Worm (Caenorhabditis elegans) whole organism, mixed stage, embryonic: ENCODE measurements around the gene sre-35.

Experiments used
- M03D4.4 ChIP-seq: sonication (generic microtip); optimal IDR thresholded peaks from 2 replicates; lab custom pipeline; 2017; ENCODE audit warnings: mild to moderate bottlenecking, missing genetic modification characterization, missing compliant biosample characterization
- bed-3 ChIP-seq: fragments of 200-800 bp; sonication (Bioruptor generic); optimal IDR thresholded peaks from 3 replicates; lab custom pipeline; 2018; ENCODE audit warnings: mild to moderate bottlenecking, missing genetic modification characterization, moderate library complexity, missing compliant biosample characterization
- blmp-1 ChIP-seq: fragments of 150-350 bp; optimal IDR thresholded peaks from 2 replicates; lab custom pipeline; 2014; ENCODE audit warnings: missing biosample characterization, missing genetic modification characterization
- ceh-39 ChIP-seq: fragments of 150-350 bp; optimal IDR thresholded peaks from 2 replicates; lab custom pipeline; 2014; ENCODE audit warnings: missing biosample characterization, missing genetic modification characterization
- ceh-43 ChIP-seq: fragments of 200-800 bp; sonication (Bioruptor generic); optimal IDR thresholded peaks from 2 replicates; lab custom pipeline; 2018; ENCODE audit warnings: mild to moderate bottlenecking, missing genetic modification characterization, moderate library complexity, missing compliant biosample characterization
- ceh-83 ChIP-seq: fragments of 200-800 bp; sonication (Bioruptor generic); optimal IDR thresholded peaks from 2 replicates; lab custom pipeline; 2018; ENCODE audit warnings: mild to moderate bottlenecking, missing genetic modification characterization, missing compliant biosample characterization
- ces-1 ChIP-seq: fragments of 150-350 bp; optimal IDR thresholded peaks from 2 replicates; lab custom pipeline; 2014; ENCODE audit warnings: missing biosample characterization, missing genetic modification reagents, missing genetic modification characterization
- cnd-1 ChIP-seq: fragments of 200-800 bp; sonication (Bioruptor generic); optimal IDR thresholded peaks from 2 replicates; lab custom pipeline; 2018; ENCODE audit warnings: mild to moderate bottlenecking, missing genetic modification characterization, missing compliant biosample characterization
- drap-1 ChIP-seq: fragments of 200-800 bp; sonication (Bioruptor generic); optimal IDR thresholded peaks from 3 replicates; lab custom pipeline; 2018; ENCODE audit warnings: mild to moderate bottlenecking, missing genetic modification characterization, missing compliant biosample characterization
- elt-1 ChIP-seq: sonication (generic microtip); optimal IDR thresholded peaks from 2 replicates; lab custom pipeline; 2017; ENCODE audit warnings: missing genetic modification characterization, mild to moderate bottlenecking, missing compliant biosample characterization, antibody characterized with exemption, moderate library complexity, borderline replicate concordance; ENCODE audit not compliant: insufficient read depth
- elt-3 ChIP-seq: fragments of 150-350 bp; optimal IDR thresholded peaks from 2 replicates; lab custom pipeline; 2014; ENCODE audit warnings: missing biosample characterization, missing genetic modification characterization
- flh-1 ChIP-seq: fragments of 200-800 bp; sonication (Bioruptor generic); optimal IDR thresholded peaks from 2 replicates; lab custom pipeline; 2018; ENCODE audit warnings: mild to moderate bottlenecking, missing genetic modification characterization, moderate library complexity, missing compliant biosample characterization
- ham-2 ChIP-seq: fragments of 200-800 bp; sonication (Bioruptor generic); optimal IDR thresholded peaks from 2 replicates; lab custom pipeline; 2018; ENCODE audit warnings: mild to moderate bottlenecking, missing genetic modification characterization, missing compliant biosample characterization
- hlh-1 ChIP-seq: fragments of 150-350 bp; optimal IDR thresholded peaks from 2 replicates; lab custom pipeline; 2014; ENCODE audit warnings: missing biosample characterization, missing genetic modification reagents, missing genetic modification characterization
- lin-13 ChIP-seq: fragments of 150-350 bp; optimal IDR thresholded peaks from 2 replicates; lab custom pipeline; 2014; ENCODE audit warnings: missing biosample characterization, missing genetic modification characterization
- lin-32 ChIP-seq: fragments of 200-800 bp; sonication (Bioruptor generic); optimal IDR thresholded peaks from 2 replicates; lab custom pipeline; 2018; ENCODE audit warnings: mild to moderate bottlenecking, missing genetic modification characterization, missing compliant biosample characterization
- lsy-2 ChIP-seq: fragments of 150-350 bp; optimal IDR thresholded peaks from 2 replicates; lab custom pipeline; 2014; ENCODE audit warnings: missing biosample characterization, missing genetic modification characterization
- mab-5 ChIP-seq: fragments of 150-350 bp; optimal IDR thresholded peaks from 2 replicates; lab custom pipeline; 2014; ENCODE audit warnings: missing biosample characterization, missing genetic modification characterization
- mep-1 ChIP-seq: fragments of 150-350 bp; optimal IDR thresholded peaks from 2 replicates; lab custom pipeline; 2017; ENCODE audit warnings: missing biosample characterization, missing genetic modification reagents, missing genetic modification characterization, inconsistent platforms
- mls-2 ChIP-seq: sonication (generic microtip); optimal IDR thresholded peaks from 2 replicates; lab custom pipeline; 2016; ENCODE audit warnings: mild to moderate bottlenecking, missing genetic modification characterization, moderate library complexity, missing compliant biosample characterization
- nhr-12 ChIP-seq: fragments of 150-350 bp; optimal IDR thresholded peaks from 2 replicates; lab custom pipeline; 2014; ENCODE audit warnings: missing biosample characterization, missing genetic modification characterization
- nhr-2 ChIP-seq: fragments of 150-350 bp; optimal IDR thresholded peaks from 2 replicates; lab custom pipeline; 2014; ENCODE audit warnings: missing biosample characterization, missing genetic modification characterization
- nhr-237 ChIP-seq: fragments of 150-350 bp; optimal IDR thresholded peaks from 2 replicates; lab custom pipeline; 2014; ENCODE audit warnings: missing biosample characterization, missing genetic modification characterization
- nhr-28 ChIP-seq: fragments of 150-350 bp; optimal IDR thresholded peaks from 2 replicates; lab custom pipeline; 2014; ENCODE audit warnings: missing biosample characterization, missing genetic modification characterization
- nhr-76 ChIP-seq: sonication (generic microtip); optimal IDR thresholded peaks from 2 replicates; lab custom pipeline; 2017; ENCODE audit warnings: missing biosample characterization, missing genetic modification characterization
- pha-4 ChIP-seq: fragments of 150-350 bp; optimal IDR thresholded peaks from 2 replicates; lab custom pipeline; 2018; ENCODE audit warnings: missing biosample characterization, missing genetic modification reagents, missing genetic modification characterization
- sem-2 ChIP-seq: fragments of 200-800 bp; sonication (Bioruptor generic); optimal IDR thresholded peaks from 2 replicates; lab custom pipeline; 2018; ENCODE audit warnings: mild to moderate bottlenecking, missing genetic modification characterization, missing compliant biosample characterization
- snpc-4 ChIP-seq: fragments of 150-350 bp; optimal IDR thresholded peaks from 2 replicates; lab custom pipeline; 2014; ENCODE audit warnings: missing biosample characterization, missing genetic modification characterization
- sptf-1 ChIP-seq: sonication (generic microtip); optimal IDR thresholded peaks from 2 replicates; lab custom pipeline; 2017; ENCODE audit warnings: mild to moderate bottlenecking, missing genetic modification characterization, moderate library complexity, missing compliant biosample characterization
- tbx-8 ChIP-seq: fragments of 200-800 bp; sonication (Bioruptor generic); optimal IDR thresholded peaks from 2 replicates; lab custom pipeline; 2018; ENCODE audit warnings: mild to moderate bottlenecking, missing genetic modification characterization, moderate library complexity, missing compliant biosample characterization
- unc-120 ChIP-seq: sonication (generic microtip); optimal IDR thresholded peaks from 2 replicates; lab custom pipeline; 2017; ENCODE audit warnings: missing genetic modification characterization, missing compliant biosample characterization; ENCODE audit not compliant: poor library complexity, severe bottlenecking
- unc-62 ChIP-seq: fragments of 150-350 bp; optimal IDR thresholded peaks from 2 replicates; lab custom pipeline; 2014; ENCODE audit warnings: missing biosample characterization, missing genetic modification reagents, missing genetic modification characterization
- zip-8 ChIP-seq: fragments of 150-350 bp; optimal IDR thresholded peaks from 2 replicates; lab custom pipeline; 2014; ENCODE audit warnings: missing biosample characterization, missing genetic modification characterization
- ztf-11 ChIP-seq: fragments of 150-350 bp; optimal IDR thresholded peaks from 2 replicates; lab custom pipeline; 2014; ENCODE audit warnings: missing biosample characterization, missing genetic modification characterization

sre-35 gene

ce11 chrII:12420486-12420885 lies 32.2 kb downstream of the sre-35 start, which contains the start of gene sre-26:
sre-26 (minus strand) TSS chrII:12420586.
- TF ChIP-seq hlh-1: no peak
- TF ChIP-seq ham-2 (GFP tag; lab: Kevin White, UChicago): no peak
- TF ChIP-seq nhr-12: no peak
- no peak for TF ChIP-seq lin-32 (GFP tag; lab: Kevin White, UChicago)
- no peak for TF ChIP-seq zip-8
- no peak for TF ChIP-seq flh-1 (GFP tag; lab: Kevin White, UChicago)
- no peak for TF ChIP-seq unc-120
- no peak for TF ChIP-seq mab-5 (tag; lab: Kevin White, UChicago)
- TF ChIP-seq mls-2: no peak
- TF ChIP-seq drap-1 (GFP tag; lab: Kevin White, UChicago): no peak
- no peak for TF ChIP-seq ztf-11 (tag; lab: Kevin White, UChicago)
- no peak for TF ChIP-seq nhr-76 (tag; lab: Kevin White, UChicago)
- no peak for TF ChIP-seq ces-1
- no peak for TF ChIP-seq ceh-43
- TF ChIP-seq nhr-28 (tag; lab: Kevin White, UChicago): no peak
- no peak for TF ChIP-seq elt-3
- no peak for TF ChIP-seq lin-13 (tag; lab: Kevin White, UChicago)
- no peak for TF ChIP-seq ceh-39 (tag; lab: Kevin White, UChicago)
- TF ChIP-seq elt-1 (tag; lab: Kevin White, UChicago): no peak
- TF ChIP-seq mep-1 (tag; lab: Kevin White, UChicago): no peak

- TF ChIP-seq ztf-11 (tag; lab: Kevin White, UChicago) (no peak), hlh-1 (no peak), snpc-4 (tag; lab: Kevin White, UChicago) (no peak), bed-3 (GFP tag; lab: Kevin White, UChicago) (no peak)
Observed at ce11 chrII:12417996-12418395, 34.7 kb downstream of the sre-35 start.

- TF ChIP-seq lin-32 (GFP tag; lab: Kevin White, UChicago) (no peak), ces-1 (no peak), hlh-1 (no peak), cnd-1 (tag; lab: Kevin White, UChicago) (no peak), nhr-237 (tag; lab: Kevin White, UChicago) (no peak), mep-1 (tag; lab: Kevin White, UChicago) (no peak), ham-2 (GFP tag; lab: Kevin White, UChicago) (no peak), ceh-43 (no peak), nhr-12 (no peak), M03D4.4 (tag; lab: Kevin White, UChicago) (no peak), zip-8 (no peak), tbx-8 (GFP tag; lab: Kevin White, UChicago) (no peak), sptf-1 (tag; lab: Kevin White, UChicago) (no peak), lsy-2 (tag; lab: Kevin White, UChicago) (no peak), unc-62 (GFP tag; lab: Kevin White, UChicago) (no peak), flh-1 (GFP tag; lab: Kevin White, UChicago) (no peak), mab-5 (tag; lab: Kevin White, UChicago) (no peak), snpc-4 (tag; lab: Kevin White, UChicago) (no peak), drap-1 (GFP tag; lab: Kevin White, UChicago) (no peak), ceh-39 (tag; lab: Kevin White, UChicago) (no peak)
Observed at ce11 chrII:12417514-12417913, 35.1 kb downstream of the sre-35 start, which contains the start of gene sre-27. sre-27 (minus strand) TSS chrII:12417614.

ce11 chrII:12414805-12415204 lies 37.8 kb downstream of the sre-35 start, which contains the start of gene Y57A10C.11:
Y57A10C.11 (minus strand) TSS chrII:12414905.
- TF ChIP-seq snpc-4 (tag; lab: Kevin White, UChicago) (no peak), bed-3 (GFP tag; lab: Kevin White, UChicago) (no peak), ces-1 (no peak), pha-4 (no peak), ztf-11 (tag; lab: Kevin White, UChicago) (no peak), ceh-83 (GFP tag; lab: Kevin White, UChicago) (no peak), drap-1 (GFP tag; lab: Kevin White, UChicago) (no peak), mep-1 (tag; lab: Kevin White, UChicago) (no peak), nhr-2 (tag; lab: Kevin White, UChicago) (no peak), hlh-1 (no peak), blmp-1 (tag; lab: Kevin White, UChicago) (no peak), lsy-2 (tag; lab: Kevin White, UChicago) (no peak), mls-2 (no peak), unc-120 (no peak), flh-1 (GFP tag; lab: Kevin White, UChicago) (no peak), cnd-1 (tag; lab: Kevin White, UChicago) (no peak), ham-2 (GFP tag; lab: Kevin White, UChicago) (no peak), sem-2 (no peak), M03D4.4 (tag; lab: Kevin White, UChicago) (no peak)
